Worm (Caenorhabditis elegans) whole organism, L4 larva: ENCODE measurements around the gene amx-1.

ENCODE experiments used
- F10B5.3 ChIP-seq: sonication (generic microtip); optimal IDR thresholded peaks from 2 replicates; lab custom pipeline; 2016; ENCODE audit warnings: mild to moderate bottlenecking, missing genetic modification characterization, missing compliant biosample characterization
- F44E2.7 ChIP-seq: fragments of 200-800 bp; sonication (Bioruptor generic); IDR thresholded peaks from 2 replicates; pipeline ENCODE4 v2.1.2; 2022; ENCODE audit warnings: missing genetic modification characterization, missing compliant biosample characterization
- F49E8.2 ChIP-seq: sonication (generic microtip); optimal IDR thresholded peaks from 2 replicates; lab custom pipeline; 2016; ENCODE audit warnings: missing compliant biosample characterization, mild to moderate bottlenecking, missing genetic modification characterization, borderline replicate concordance
- R02D3.7 ChIP-seq: fragments of 150-350 bp; sonication (generic microtip); optimal IDR thresholded peaks from 3 replicates; lab custom pipeline; 2014; ENCODE audit warnings: missing biosample characterization, missing genetic modification characterization
- T26A8.4 ChIP-seq: fragments of 200-800 bp; sonication (Bioruptor generic); IDR thresholded peaks from 2 replicates; pipeline ENCODE4 v1.3.6; 2022; ENCODE audit warnings: missing genetic modification characterization, missing compliant biosample characterization
- Y5F2A.4 ChIP-seq: fragments of 200-800 bp; sonication (Bioruptor generic); optimal IDR thresholded peaks from 2 replicates; lab custom pipeline; 2018; ENCODE audit warnings: mild to moderate bottlenecking, missing genetic modification characterization, missing compliant biosample characterization
- aha-1 ChIP-seq: fragments of 150-350 bp; peaks from one replicate; lab custom pipeline; 2014; ENCODE audit warnings: missing biosample characterization, missing genetic modification characterization
- arid-1 ChIP-seq: fragments of 200-800 bp; sonication (Bioruptor generic); conservative IDR thresholded peaks from 2 replicates; pipeline ENCODE4 v1.3.6; 2022; ENCODE audit warnings: missing genetic modification reagents, missing genetic modification characterization, missing compliant biosample characterization
- ceh-20 ChIP-seq: fragments of 200-800 bp; sonication (Bioruptor generic); IDR thresholded peaks from 2 replicates; pipeline ENCODE4 v1.3.6; 2022; ENCODE audit warnings: missing genetic modification reagents, missing genetic modification characterization, missing compliant biosample characterization
- ceh-32 ChIP-seq: sonication (generic microtip); optimal IDR thresholded peaks from 2 replicates; lab custom pipeline; 2016; ENCODE audit warnings: mild to moderate bottlenecking, missing genetic modification characterization, missing compliant biosample characterization; ENCODE audit not compliant: poor library complexity
- ceh-62 ChIP-seq: sonication (generic microtip); optimal IDR thresholded peaks from 2 replicates; lab custom pipeline; 2017; ENCODE audit warnings: missing biosample characterization, missing genetic modification characterization
- cey-2 ChIP-seq: sonication (generic microtip); optimal IDR thresholded peaks from 3 replicates; lab custom pipeline; 2017; ENCODE audit warnings: missing genetic modification characterization, mild to moderate bottlenecking, missing compliant biosample characterization, antibody characterized with exemption, borderline replicate concordance; ENCODE audit not compliant: insufficient read depth
- daf-16 ChIP-seq, 3 experiments: sonication (generic microtip); optimal IDR thresholded peaks; 2 replicates each; lab custom pipeline; 2016 to 2017; ENCODE audit warnings: missing genetic modification characterization in 3 of 3, missing genetic modification reagents in 3 of 3, mild to moderate bottlenecking in 2 of 3, missing compliant biosample characterization in 2 of 3, missing biosample characterization in 1 of 3, moderate library complexity in 1 of 3
- daf-8 ChIP-seq: fragments of 200-800 bp; sonication (Bioruptor generic); IDR thresholded peaks from 2 replicates; pipeline ENCODE4 v1.3.6; 2022; ENCODE audit warnings: missing genetic modification characterization, missing compliant biosample characterization
- dmd-6 ChIP-seq: fragments of 200-800 bp; sonication (Bioruptor generic); IDR thresholded peaks from 2 replicates; pipeline ENCODE4 v1.3.6; 2022; ENCODE audit warnings: missing genetic modification reagents, missing genetic modification characterization, missing compliant biosample characterization
- dmd-9 ChIP-seq: fragments of 200-800 bp; sonication (Bioruptor generic); IDR thresholded peaks from 2 replicates; pipeline ENCODE4 v1.3.6; 2022; ENCODE audit warnings: missing genetic modification reagents, missing genetic modification characterization, missing compliant biosample characterization
- dpl-1 ChIP-seq: fragments of 150-350 bp; optimal IDR thresholded peaks from 2 replicates; lab custom pipeline; 2014; ENCODE audit warnings: missing biosample characterization, missing genetic modification reagents, missing genetic modification characterization
- fkh-10 ChIP-seq: fragments of 150-350 bp; optimal IDR thresholded peaks from 2 replicates; lab custom pipeline; 2014; ENCODE audit warnings: missing biosample characterization, missing genetic modification reagents, missing genetic modification characterization
- fos-1 ChIP-seq: fragments of 150-350 bp; optimal IDR thresholded peaks from 2 replicates; lab custom pipeline; 2014; ENCODE audit warnings: missing biosample characterization, missing genetic modification characterization
- gei-8 ChIP-seq: fragments of 200-800 bp; sonication (Bioruptor generic); optimal IDR thresholded peaks from 2 replicates; lab custom pipeline; 2018; ENCODE audit warnings: mild to moderate bottlenecking, missing genetic modification characterization, missing compliant biosample characterization
- hlh-11 ChIP-seq: fragments of 200-800 bp; sonication (Bioruptor generic); optimal IDR thresholded peaks from 2 replicates; lab custom pipeline; 2018; ENCODE audit warnings: mild to moderate bottlenecking, missing genetic modification characterization, missing compliant biosample characterization
- hlh-30 ChIP-seq: sonication (generic microtip); optimal IDR thresholded peaks from 2 replicates; lab custom pipeline; 2017; ENCODE audit warnings: antibody characterized with exemption, mild to moderate bottlenecking, missing genetic modification characterization, missing compliant biosample characterization; ENCODE audit not compliant: insufficient read depth
- hmg-1.1 ChIP-seq: fragments of 200-800 bp; sonication (Bioruptor generic); IDR thresholded peaks from 2 replicates; pipeline ENCODE4 v1.3.6; 2022; ENCODE audit warnings: missing genetic modification reagents, missing genetic modification characterization, missing compliant biosample characterization
- jun-1 ChIP-seq: fragments of 150-350 bp; optimal IDR thresholded peaks from 2 replicates; lab custom pipeline; 2014; ENCODE audit warnings: missing biosample characterization, missing genetic modification reagents, missing genetic modification characterization
- lin-13 ChIP-seq: fragments of 150-350 bp; optimal IDR thresholded peaks from 2 replicates; lab custom pipeline; 2014; ENCODE audit warnings: missing biosample characterization, missing genetic modification reagents, missing genetic modification characterization
- lin-29 ChIP-seq: fragments of 200-800 bp; sonication (Bioruptor generic); IDR thresholded peaks from 2 replicates; pipeline ENCODE4 v1.3.6; 2022; ENCODE audit warnings: missing genetic modification reagents, missing genetic modification characterization, missing compliant biosample characterization
- lin-39 ChIP-seq: fragments of 150-350 bp; optimal IDR thresholded peaks from 2 replicates; lab custom pipeline; 2014; ENCODE audit warnings: missing biosample characterization, missing genetic modification reagents, missing genetic modification characterization
- lir-3 ChIP-seq: sonication (generic microtip); optimal IDR thresholded peaks from 2 replicates; lab custom pipeline; 2016; ENCODE audit warnings: mild to moderate bottlenecking, missing genetic modification characterization, missing compliant biosample characterization
- lsy-2 ChIP-seq, 2 experiments: fragments of 150-350 bp in 1 of 2; sonication (generic microtip) in 1 of 2; optimal IDR thresholded peaks; 2 replicates each; lab custom pipeline; 2014 to 2017; ENCODE audit warnings: missing biosample characterization in 2 of 2, missing genetic modification characterization in 2 of 2
- madf-9 ChIP-seq: fragments of 200-800 bp; sonication (Bioruptor generic); conservative IDR thresholded peaks from 2 replicates; pipeline ENCODE4 v1.3.6; 2022; ENCODE audit warnings: missing genetic modification reagents, missing genetic modification characterization, missing compliant biosample characterization
- mep-1 ChIP-seq: fragments of 150-350 bp; sonication (generic microtip); optimal IDR thresholded peaks from 3 replicates; lab custom pipeline; 2014; ENCODE audit warnings: missing biosample characterization, missing genetic modification characterization
- nhr-102 ChIP-seq: sonication (generic microtip); optimal IDR thresholded peaks from 2 replicates; lab custom pipeline; 2016; ENCODE audit warnings: mild to moderate bottlenecking, missing genetic modification characterization, moderate library complexity, missing compliant biosample characterization
- nhr-11 ChIP-seq: fragments of 150-350 bp; optimal IDR thresholded peaks from 2 replicates; lab custom pipeline; 2014; ENCODE audit warnings: missing biosample characterization, missing genetic modification characterization
- nhr-111 ChIP-seq: fragments of 200-800 bp; sonication (Bioruptor generic); optimal IDR thresholded peaks from 2 replicates; lab custom pipeline; 2018; ENCODE audit warnings: mild to moderate bottlenecking, missing genetic modification characterization, missing compliant biosample characterization
- nhr-25 ChIP-seq: sonication (generic microtip); optimal IDR thresholded peaks from 2 replicates; lab custom pipeline; 2017; ENCODE audit warnings: missing genetic modification characterization, mild to moderate bottlenecking, missing compliant biosample characterization, antibody characterized with exemption, moderate library complexity, borderline replicate concordance; ENCODE audit not compliant: insufficient read depth
- nhr-28 ChIP-seq: fragments of 150-350 bp; optimal IDR thresholded peaks from 2 replicates; lab custom pipeline; 2014; ENCODE audit warnings: missing biosample characterization, missing genetic modification characterization
- nhr-41 ChIP-seq: fragments of 200-800 bp; sonication (Bioruptor generic); IDR thresholded peaks from 2 replicates; pipeline ENCODE4 v1.3.6; 2022; ENCODE audit warnings: missing genetic modification reagents, missing genetic modification characterization, missing compliant biosample characterization
- nhr-48 ChIP-seq: sonication (generic microtip); optimal IDR thresholded peaks from 2 replicates; lab custom pipeline; 2016; ENCODE audit warnings: mild to moderate bottlenecking, missing genetic modification characterization, missing compliant biosample characterization
- nhr-76 ChIP-seq: fragments of 150-350 bp; optimal IDR thresholded peaks from 2 replicates; lab custom pipeline; 2014; ENCODE audit warnings: missing biosample characterization, missing genetic modification characterization
- rbr-2 ChIP-seq: sonication (generic microtip); optimal IDR thresholded peaks from 2 replicates; lab custom pipeline; 2016; ENCODE audit warnings: missing genotype, missing genetic modification characterization, missing compliant biosample characterization
- set-16 ChIP-seq: fragments of 200-800 bp; sonication (Bioruptor generic); IDR thresholded peaks from 2 replicates; pipeline ENCODE4 v1.3.6; 2022; ENCODE audit warnings: missing genetic modification reagents, missing genetic modification characterization, missing compliant biosample characterization
- skn-1 ChIP-seq: fragments of 150-350 bp; optimal IDR thresholded peaks from 2 replicates; lab custom pipeline; 2014; ENCODE audit warnings: missing biosample characterization, missing genetic modification characterization
- snpc-1.2 ChIP-seq: fragments of 200-800 bp; sonication (Bioruptor generic); IDR thresholded peaks from 2 replicates; pipeline ENCODE4 v1.3.6; 2022; ENCODE audit warnings: missing genetic modification reagents, missing genetic modification characterization, missing compliant biosample characterization
- spr-1 ChIP-seq: sonication (generic microtip); optimal IDR thresholded peaks from 2 replicates; lab custom pipeline; 2016; ENCODE audit warnings: mild to moderate bottlenecking, missing genetic modification characterization, missing compliant biosample characterization
- tag-97 ChIP-seq: fragments of 200-800 bp; sonication (Bioruptor generic); IDR thresholded peaks from 2 replicates; pipeline ENCODE4 v1.3.6; 2022; ENCODE audit warnings: missing genetic modification characterization, missing compliant biosample characterization
- tra-1 ChIP-seq: fragments of 200-800 bp; sonication (Bioruptor generic); IDR thresholded peaks from 2 replicates; pipeline ENCODE4 v1.3.6; 2022; ENCODE audit warnings: missing genetic modification reagents, missing genetic modification characterization, missing compliant biosample characterization
- unc-39 ChIP-seq: sonication (generic microtip); optimal IDR thresholded peaks from 2 replicates; lab custom pipeline; 2017; ENCODE audit warnings: missing biosample characterization, missing genetic modification characterization
- zfp-3 ChIP-seq: fragments of 200-800 bp; sonication (Bioruptor generic); conservative IDR thresholded peaks from 2 replicates; pipeline ENCODE4 v1.3.6; 2022; ENCODE audit warnings: missing genetic modification reagents, missing genetic modification characterization, missing compliant biosample characterization
- zip-11 ChIP-seq: fragments of 200-800 bp; sonication (Bioruptor generic); IDR thresholded peaks from 2 replicates; pipeline ENCODE4 v1.3.6; 2022; ENCODE audit warnings: missing genetic modification characterization, missing compliant biosample characterization
- zip-2 ChIP-seq: fragments of 150-350 bp; optimal IDR thresholded peaks from 2 replicates; lab custom pipeline; 2014; ENCODE audit warnings: missing biosample characterization, missing genetic modification characterization
- ztf-7 ChIP-seq: fragments of 150-350 bp; optimal IDR thresholded peaks from 2 replicates; lab custom pipeline; 2014; ENCODE audit warnings: missing biosample characterization, missing genetic modification characterization

The amx-1 gene

ce11 chrIII:3862918-3863385 is 40.7 kb downstream of the amx-1 start, which contains the start of gene brc-1 (continued):
- TF ChIP-seq arid-1 (GFP tag; lab: Robert Waterston, UW) = 0 out of 2 replicates have a peak, but pooled peaks have one; percentile 45
- no peak for TF ChIP-seq F44E2.7 (GFP tag; lab: Robert Waterston, UW)
- peak; percentile 77 for TF ChIP-seq nhr-28
- TF ChIP-seq hlh-30 (tag; lab: Kevin White, UChicago) = peak; percentile 75
- TF ChIP-seq gei-8 (GFP tag; lab: Kevin White, UChicago) = no peak
- TF ChIP-seq lsy-2 (tag; optimal IDR thresholded peaks at IDR 0.05; lab: Kevin White, UChicago) = peak; percentile 82 to 96
- peak; percentile 72 for TF ChIP-seq T26A8.4 (GFP tag; lab: Robert Waterston, UW)
- TF ChIP-seq skn-1 (tag; lab: Kevin White, UChicago) = no peak
- TF ChIP-seq zip-2 (tag; lab: Kevin White, UChicago) = no peak
- no peak for TF ChIP-seq snpc-1.2 (GFP tag; lab: Robert Waterston, UW)
- TF ChIP-seq tag-97 (GFP tag; lab: Robert Waterston, UW) = no peak
- no peak for TF ChIP-seq lin-29 (GFP tag; lab: Robert Waterston, UW)
- TF ChIP-seq dmd-6 (GFP tag; lab: Robert Waterston, UW) = peak; percentile 80
- no peak for TF ChIP-seq nhr-76 (tag; lab: Kevin White, UChicago)
- peak; percentile 95 for TF ChIP-seq mep-1 (tag; lab: Kevin White, UChicago)
- TF ChIP-seq set-16 = peak; percentile 98
- TF ChIP-seq fos-1 (tag; lab: Kevin White, UChicago) = no peak
- no peak for TF ChIP-seq lin-39 (tag; lab: Kevin White, UChicago)
- TF ChIP-seq rbr-2 = peak; percentile 89
- TF ChIP-seq fkh-10 (GFP tag; lab: Kevin White, UChicago) = peak; percentile 94
- no peak for TF ChIP-seq nhr-41 (GFP tag; lab: Robert Waterston, UW)
- peak; percentile 93 for TF ChIP-seq dpl-1
- no peak for TF ChIP-seq lir-3 (tag; lab: Kevin White, UChicago)
- TF ChIP-seq ceh-32 (tag; lab: Kevin White, UChicago) = no peak
- TF ChIP-seq hlh-11 = peak; percentile 92
- TF ChIP-seq ztf-7 = peak; percentile 1
- peak; percentile 77 for TF ChIP-seq lin-13 (GFP tag; lab: Kevin White, UChicago)
- no peak for TF ChIP-seq nhr-111
- TF ChIP-seq F49E8.2 (tag; lab: Kevin White, UChicago) = no peak
- no peak for TF ChIP-seq Y5F2A.4 (GFP tag; lab: Kevin White, UChicago)
- no peak for TF ChIP-seq cey-2 (tag; lab: Kevin White, UChicago)
- peak; percentile 35; the same call in 1 of the 2 replicates for TF ChIP-seq zfp-3 (GFP tag; lab: Robert Waterston, UW)
- peak; percentile 97 for TF ChIP-seq aha-1
- TF ChIP-seq nhr-11 = peak; percentile 81
- TF ChIP-seq ceh-62 (tag; lab: Kevin White, UChicago) = no peak
- TF ChIP-seq F10B5.3 = no peak
- TF ChIP-seq spr-1 (tag; lab: Kevin White, UChicago) = peak; percentile 15
- peak; percentile 63; the same call in 1 of the 2 replicates for TF ChIP-seq madf-9 (GFP tag; lab: Robert Waterston, UW)
- TF ChIP-seq jun-1 = peak; percentile 29
- peak; percentile 75 for TF ChIP-seq dmd-9
- peak in 1 of 2 experiments; percentile 41 for TF ChIP-seq daf-16 (GFP tag; optimal IDR thresholded peaks at IDR 0.05; lab: Kevin White, UChicago)
- peak; percentile 50 for TF ChIP-seq daf-16 (tag; optimal IDR thresholded peaks at IDR 0.05; lab: Kevin White, UChicago)
- TF ChIP-seq nhr-48 (tag; lab: Kevin White, UChicago) = peak; percentile 62
- TF ChIP-seq hmg-1.1 = peak; percentile 85
- no peak for TF ChIP-seq R02D3.7 (tag; lab: Kevin White, UChicago)
- TF ChIP-seq nhr-102 (tag; lab: Kevin White, UChicago) = peak; percentile 39
- TF ChIP-seq ceh-20 (GFP tag; lab: Robert Waterston, UW) = peak; percentile 83
- TF ChIP-seq tra-1 (GFP tag; lab: Robert Waterston, UW) = no peak; the same call in none of the 2 replicates
- no peak for TF ChIP-seq zip-11 (GFP tag; lab: Robert Waterston, UW)
- no peak for TF ChIP-seq daf-8 (GFP tag; lab: Robert Waterston, UW)
- TF ChIP-seq nhr-25 (tag; lab: Kevin White, UChicago) = peak; percentile 62
- TF ChIP-seq unc-39 (tag; lab: Kevin White, UChicago) = no peak
